Worm (Caenorhabditis elegans): Measurements from ENCODE around the gene glb-5.
A peak's percentile ranks its signal among the peaks of the same experiment; 100 is the strongest.

glb-5 gene

ce11 chrV:5559882-5560281, 1.2 kb downstream of the glb-5 start:
- TF ChIP-seq elt-3 (tag; optimal IDR thresholded peaks at IDR 0.05) = no peak
- no peak for TF ChIP-seq mab-5 (tag; optimal IDR thresholded peaks at IDR 0.05)
- TF ChIP-seq unc-39 (tag; optimal IDR thresholded peaks at IDR 0.05) = no peak
- TF ChIP-seq snpc-4 (tag; optimal IDR thresholded peaks at IDR 0.05) = no peak
- no peak for TF ChIP-seq nhr-28 (tag; optimal IDR thresholded peaks at IDR 0.05)
- TF ChIP-seq bed-3 (GFP tag; optimal IDR thresholded peaks at IDR 0.05) = no peak
- no peak for TF ChIP-seq lin-32 (GFP tag; optimal IDR thresholded peaks at IDR 0.05)
- no peak for TF ChIP-seq zip-8 (tag; optimal IDR thresholded peaks at IDR 0.05)

DNA sequence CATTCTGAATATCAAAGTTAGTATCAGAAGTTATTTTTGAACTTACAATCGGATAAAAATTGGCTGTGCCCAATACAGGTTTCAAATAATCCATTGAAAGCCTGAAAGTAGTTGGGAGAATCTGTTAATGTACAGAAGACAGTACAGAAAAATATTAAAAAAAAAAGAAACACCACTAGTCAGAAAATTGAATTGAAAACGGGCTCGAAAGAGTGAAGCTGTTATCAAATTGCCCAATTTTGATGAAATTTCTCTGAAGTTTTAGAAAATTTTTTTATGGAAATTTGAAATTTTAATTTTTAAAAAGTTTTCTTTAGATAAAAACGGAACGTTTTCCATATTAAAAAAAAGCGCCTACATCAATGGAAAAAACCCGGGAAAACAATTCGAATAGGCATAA, 8.4 kb downstream of the glb-5 start, which contains the start of gene C18C4.7:
Gene C18C4.7 (minus strand): TSS at position 101 of the 400 bp plus-strand sequence.
- TF ChIP-seq ztf-11 (tag; optimal IDR thresholded peaks at IDR 0.05) (no peak), hlh-1 (tag; optimal IDR thresholded peaks at IDR 0.05) (no peak), lin-32 (GFP tag; optimal IDR thresholded peaks at IDR 0.05) (no peak), cnd-1 (tag; optimal IDR thresholded peaks at IDR 0.05) (no peak), ham-2 (GFP tag; optimal IDR thresholded peaks at IDR 0.05) (no peak), elt-1 (tag; optimal IDR thresholded peaks at IDR 0.05; ENCODE audit: borderline replicate concordance, insufficient read depth) (no peak), nhr-2 (tag; optimal IDR thresholded peaks at IDR 0.05) (no peak), unc-120 (tag; optimal IDR thresholded peaks at IDR 0.05; ENCODE audit: poor library complexity, severe bottlenecking) (no peak), unc-62 (GFP tag; optimal IDR thresholded peaks at IDR 0.05) (no peak), tbx-8 (GFP tag; optimal IDR thresholded peaks at IDR 0.05) (no peak), nhr-28 (tag; optimal IDR thresholded peaks at IDR 0.05) (no peak), unc-39 (tag; optimal IDR thresholded peaks at IDR 0.05) (no peak), elt-3 (tag; optimal IDR thresholded peaks at IDR 0.05) (no peak), mab-5 (tag; optimal IDR thresholded peaks at IDR 0.05) (no peak)

- no peak for TF ChIP-seq nhr-76 (tag; optimal IDR thresholded peaks at IDR 0.05)
- peak; percentile 21 for TF ChIP-seq ces-1 (GFP tag; optimal IDR thresholded peaks at IDR 0.05)
Observed at ce11 chrV:5570433-5570832, 11.7 kb downstream of the glb-5 start, which contains the start of gene glb-6. glb-6 (minus strand) TSS chrV:5570533.

DNA sequence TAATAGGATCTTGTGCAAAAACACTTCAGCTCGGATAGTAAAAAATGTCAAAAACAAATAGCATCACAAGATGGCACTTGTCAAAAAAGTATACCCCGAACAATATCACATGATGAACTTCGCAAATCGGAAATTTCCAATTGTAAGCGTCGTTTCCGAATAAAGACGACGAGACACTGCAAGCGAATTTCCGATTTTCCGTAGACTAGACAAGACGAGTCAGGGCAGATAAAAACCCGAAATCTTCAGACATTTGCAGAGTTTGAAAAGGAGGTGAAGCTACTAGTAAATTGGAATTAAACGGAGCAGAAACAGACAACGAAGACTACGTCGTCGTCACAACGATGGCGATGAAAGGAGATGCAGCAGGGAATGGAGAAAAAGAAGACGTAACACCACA, 13.0 kb downstream of the glb-5 start:
- TF ChIP-seq ceh-39 (tag; optimal IDR thresholded peaks at IDR 0.05) (no peak), nhr-76 (tag; optimal IDR thresholded peaks at IDR 0.05) (no peak), unc-120 (tag; optimal IDR thresholded peaks at IDR 0.05; ENCODE audit: poor library complexity, severe bottlenecking) (no peak), ces-1 (GFP tag; optimal IDR thresholded peaks at IDR 0.05) (peak; percentile 32), hlh-1 (tag; optimal IDR thresholded peaks at IDR 0.05) (no peak), lin-32 (GFP tag; optimal IDR thresholded peaks at IDR 0.05) (no peak), mep-1 (tag; optimal IDR thresholded peaks at IDR 0.05) (no peak)

ce11 chrV:5576008-5576407, 17.3 kb downstream of the glb-5 start:
- TF ChIP-seq elt-3 (tag; optimal IDR thresholded peaks at IDR 0.05) (no peak), lin-13 (tag; optimal IDR thresholded peaks at IDR 0.05) (no peak), ceh-83 (GFP tag; optimal IDR thresholded peaks at IDR 0.05) (no peak), nhr-76 (tag; optimal IDR thresholded peaks at IDR 0.05) (no peak), blmp-1 (tag; optimal IDR thresholded peaks at IDR 0.05) (no peak), mls-2 (tag; optimal IDR thresholded peaks at IDR 0.05) (no peak), zip-8 (tag; optimal IDR thresholded peaks at IDR 0.05) (no peak)

ce11 chrV:5579666-5580065, 21.0 kb downstream of the glb-5 start:
- TF ChIP-seq nhr-12 (tag; optimal IDR thresholded peaks at IDR 0.05) = no peak
- TF ChIP-seq tbx-8 (GFP tag; optimal IDR thresholded peaks at IDR 0.05) = no peak
- TF ChIP-seq snpc-4 (tag; optimal IDR thresholded peaks at IDR 0.05) = no peak
- TF ChIP-seq ceh-83 (GFP tag; optimal IDR thresholded peaks at IDR 0.05) = no peak
- no peak for TF ChIP-seq ztf-11 (tag; optimal IDR thresholded peaks at IDR 0.05)
- no peak for TF ChIP-seq nhr-28 (tag; optimal IDR thresholded peaks at IDR 0.05)
- TF ChIP-seq lsy-2 (tag; optimal IDR thresholded peaks at IDR 0.05) = no peak
- TF ChIP-seq ham-2 (GFP tag; optimal IDR thresholded peaks at IDR 0.05) = no peak
- TF ChIP-seq bed-3 (GFP tag; optimal IDR thresholded peaks at IDR 0.05) = no peak
- no peak for TF ChIP-seq ceh-39 (tag; optimal IDR thresholded peaks at IDR 0.05)
- TF ChIP-seq lin-13 (tag; optimal IDR thresholded peaks at IDR 0.05) = no peak
- TF ChIP-seq ces-1 (GFP tag; optimal IDR thresholded peaks at IDR 0.05) = no peak
- no peak for TF ChIP-seq unc-39 (tag; optimal IDR thresholded peaks at IDR 0.05)

DNA sequence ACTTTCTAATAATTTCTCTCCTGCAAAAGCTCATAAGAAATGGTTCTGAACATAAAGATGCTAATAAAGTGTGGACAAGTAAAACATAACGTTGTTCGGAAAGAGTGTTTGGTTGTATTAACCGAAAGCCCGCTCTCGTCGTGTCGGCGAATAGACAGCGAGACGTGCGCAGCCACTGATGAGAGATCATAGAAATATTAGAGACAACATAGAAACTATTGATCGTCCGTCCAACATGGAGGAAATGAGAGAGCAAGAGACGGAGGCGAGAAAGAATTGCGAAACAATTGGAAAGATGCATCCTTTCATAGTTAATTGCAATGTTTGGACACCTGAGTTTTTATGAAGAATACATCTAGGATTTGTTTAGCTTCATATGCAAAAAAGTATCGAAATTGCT, 21.8 kb downstream of the glb-5 start:
- TF ChIP-seq mep-1 (tag; optimal IDR thresholded peaks at IDR 0.05) (peak; percentile 48), mls-2 (tag; optimal IDR thresholded peaks at IDR 0.05) (peak; percentile 69), unc-62 (GFP tag; optimal IDR thresholded peaks at IDR 0.05) (peak; percentile 32), unc-39 (tag; optimal IDR thresholded peaks at IDR 0.05) (no peak), ces-1 (GFP tag; optimal IDR thresholded peaks at IDR 0.05) (peak; percentile 63), elt-3 (tag; optimal IDR thresholded peaks at IDR 0.05) (peak; percentile 54), pha-4 (tag; optimal IDR thresholded peaks at IDR 0.05) (peak; percentile 70), mab-5 (tag; optimal IDR thresholded peaks at IDR 0.05) (no peak), sem-2 (GFP tag; optimal IDR thresholded peaks at IDR 0.05) (no peak), lin-13 (tag; optimal IDR thresholded peaks at IDR 0.05) (no peak), drap-1 (GFP tag; optimal IDR thresholded peaks at IDR 0.05) (no peak), elt-1 (tag; optimal IDR thresholded peaks at IDR 0.05; ENCODE audit: borderline replicate concordance, insufficient read depth) (no peak), M03D4.4 (tag; optimal IDR thresholded peaks at IDR 0.05) (no peak), lin-32 (GFP tag; optimal IDR thresholded peaks at IDR 0.05) (no peak), nhr-237 (tag; optimal IDR thresholded peaks at IDR 0.05) (peak; percentile 2), cnd-1 (tag; optimal IDR thresholded peaks at IDR 0.05) (no peak), lsy-2 (tag; optimal IDR thresholded peaks at IDR 0.05) (peak; percentile 55), ham-2 (GFP tag; optimal IDR thresholded peaks at IDR 0.05) (peak; percentile 81), unc-120 (tag; optimal IDR thresholded peaks at IDR 0.05; ENCODE audit: poor library complexity, severe bottlenecking) (peak; percentile 56)

Measured in whole organism, mixed stage, embryonic.